Worm (Caenorhabditis elegans) whole organism, L4 larva: ENCODE data around the gene chd-3.

Experiments
- F49E8.2 ChIP-seq: sonication (generic microtip); optimal IDR thresholded peaks from 2 replicates; lab custom pipeline; 2016; ENCODE audit warnings: missing compliant biosample characterization, mild to moderate bottlenecking, missing genetic modification characterization, borderline replicate concordance
- Y48G9A.11 ChIP-seq: fragments of 200-800 bp; sonication (Bioruptor generic); IDR thresholded peaks from 2 replicates; pipeline ENCODE4 v1.3.6; 2022; ENCODE audit warnings: missing genetic modification reagents, missing genetic modification characterization, missing compliant biosample characterization
- ZK337.2 ChIP-seq: fragments of 200-800 bp; sonication (Bioruptor generic); IDR thresholded peaks from 2 replicates; pipeline ENCODE4 v1.3.6; 2022; ENCODE audit warnings: missing genetic modification reagents, missing genetic modification characterization, missing compliant biosample characterization
- aha-1 ChIP-seq: fragments of 150-350 bp; peaks from one replicate; lab custom pipeline; 2014; ENCODE audit warnings: missing biosample characterization, missing genetic modification characterization
- ceh-44 ChIP-seq: fragments of 200-800 bp; sonication (Bioruptor generic); IDR thresholded peaks from 2 replicates; pipeline ENCODE4 v1.3.6; 2022; ENCODE audit warnings: missing genetic modification reagents, missing genetic modification characterization, missing compliant biosample characterization
- ctbp-1 ChIP-seq: fragments of 200-800 bp; sonication (Bioruptor generic); IDR thresholded peaks from 2 replicates; pipeline ENCODE4 v1.3.6; 2022; ENCODE audit warnings: missing genetic modification reagents, missing genetic modification characterization, missing compliant biosample characterization
- daf-12 ChIP-seq: fragments of 150-350 bp; optimal IDR thresholded peaks from 2 replicates; lab custom pipeline; 2014; ENCODE audit warnings: missing biosample characterization, missing genetic modification reagents, missing genetic modification characterization
- daf-16 ChIP-seq, 3 experiments: sonication (generic microtip); optimal IDR thresholded peaks; 2 replicates each; lab custom pipeline; 2016 to 2017; ENCODE audit warnings: missing genetic modification characterization in 3 of 3, missing genetic modification reagents in 3 of 3, mild to moderate bottlenecking in 2 of 3, missing compliant biosample characterization in 2 of 3, missing biosample characterization in 1 of 3, moderate library complexity in 1 of 3
- daf-19 ChIP-seq: fragments of 200-800 bp; sonication (Bioruptor generic); conservative IDR thresholded peaks from 2 replicates; pipeline ENCODE4 v1.3.6; 2022; ENCODE audit warnings: missing genetic modification characterization, missing compliant biosample characterization
- daf-8 ChIP-seq: fragments of 200-800 bp; sonication (Bioruptor generic); IDR thresholded peaks from 2 replicates; pipeline ENCODE4 v1.3.6; 2022; ENCODE audit warnings: missing genetic modification characterization, missing compliant biosample characterization
- dmd-6 ChIP-seq: fragments of 200-800 bp; sonication (Bioruptor generic); IDR thresholded peaks from 2 replicates; pipeline ENCODE4 v1.3.6; 2022; ENCODE audit warnings: missing genetic modification reagents, missing genetic modification characterization, missing compliant biosample characterization
- dmd-8 ChIP-seq: fragments of 200-800 bp; sonication (Bioruptor generic); IDR thresholded peaks from 2 replicates; pipeline ENCODE4 v1.3.6; 2022; ENCODE audit warnings: missing genetic modification characterization, missing compliant biosample characterization
- dve-1 ChIP-seq: sonication (generic microtip); optimal IDR thresholded peaks from 2 replicates; lab custom pipeline; 2017; ENCODE audit warnings: antibody characterized with exemption, mild to moderate bottlenecking, missing genetic modification characterization, missing compliant biosample characterization; ENCODE audit not compliant: insufficient read depth
- fkh-10 ChIP-seq: fragments of 150-350 bp; optimal IDR thresholded peaks from 2 replicates; lab custom pipeline; 2014; ENCODE audit warnings: missing biosample characterization, missing genetic modification reagents, missing genetic modification characterization
- fos-1 ChIP-seq: fragments of 150-350 bp; optimal IDR thresholded peaks from 2 replicates; lab custom pipeline; 2014; ENCODE audit warnings: missing biosample characterization, missing genetic modification characterization
- hlh-11 ChIP-seq: fragments of 200-800 bp; sonication (Bioruptor generic); optimal IDR thresholded peaks from 2 replicates; lab custom pipeline; 2018; ENCODE audit warnings: mild to moderate bottlenecking, missing genetic modification characterization, missing compliant biosample characterization
- hmg-1.1 ChIP-seq: fragments of 200-800 bp; sonication (Bioruptor generic); IDR thresholded peaks from 2 replicates; pipeline ENCODE4 v1.3.6; 2022; ENCODE audit warnings: missing genetic modification reagents, missing genetic modification characterization, missing compliant biosample characterization
- lin-1 ChIP-seq: fragments of 200-800 bp; sonication (Bioruptor generic); IDR thresholded peaks from 2 replicates; pipeline ENCODE4 v1.3.6; 2022; ENCODE audit warnings: missing genetic modification reagents, missing genetic modification characterization, missing compliant biosample characterization
- lin-15B ChIP-seq: fragments of 150-350 bp; sonication (generic microtip); optimal IDR thresholded peaks from 3 replicates; lab custom pipeline; 2014; ENCODE audit warnings: missing biosample characterization, missing genetic modification characterization
- lin-38 ChIP-seq: fragments of 200-800 bp; sonication (Bioruptor generic); IDR thresholded peaks from 2 replicates; pipeline ENCODE4 v1.3.6; 2022; ENCODE audit warnings: missing genetic modification reagents, missing genetic modification characterization, missing compliant biosample characterization
- lir-3 ChIP-seq: sonication (generic microtip); optimal IDR thresholded peaks from 2 replicates; lab custom pipeline; 2016; ENCODE audit warnings: mild to moderate bottlenecking, missing genetic modification characterization, missing compliant biosample characterization
- mep-1 ChIP-seq: fragments of 150-350 bp; sonication (generic microtip); optimal IDR thresholded peaks from 3 replicates; lab custom pipeline; 2014; ENCODE audit warnings: missing biosample characterization, missing genetic modification characterization
- mxl-2 ChIP-seq: fragments of 200-800 bp; sonication (Bioruptor generic); conservative IDR thresholded peaks from 2 replicates; pipeline ENCODE4 v1.3.6; 2022; ENCODE audit warnings: missing genetic modification reagents, missing genetic modification characterization, missing compliant biosample characterization
- nhr-28 ChIP-seq: fragments of 150-350 bp; optimal IDR thresholded peaks from 2 replicates; lab custom pipeline; 2014; ENCODE audit warnings: missing biosample characterization, missing genetic modification characterization
- nhr-6 ChIP-seq: fragments of 150-350 bp; optimal IDR thresholded peaks from 2 replicates; lab custom pipeline; 2014; ENCODE audit warnings: missing biosample characterization, missing genetic modification characterization
- rbr-2 ChIP-seq: sonication (generic microtip); optimal IDR thresholded peaks from 2 replicates; lab custom pipeline; 2016; ENCODE audit warnings: missing genotype, missing genetic modification characterization, missing compliant biosample characterization
- set-16 ChIP-seq: fragments of 200-800 bp; sonication (Bioruptor generic); IDR thresholded peaks from 2 replicates; pipeline ENCODE4 v1.3.6; 2022; ENCODE audit warnings: missing genetic modification reagents, missing genetic modification characterization, missing compliant biosample characterization
- snpc-1.2 ChIP-seq: fragments of 200-800 bp; sonication (Bioruptor generic); IDR thresholded peaks from 2 replicates; pipeline ENCODE4 v1.3.6; 2022; ENCODE audit warnings: missing genetic modification reagents, missing genetic modification characterization, missing compliant biosample characterization
- snpc-4 ChIP-seq: fragments of 150-350 bp; optimal IDR thresholded peaks from 2 replicates; lab custom pipeline; 2014; ENCODE audit warnings: missing biosample characterization, missing genetic modification characterization
- tra-1 ChIP-seq: fragments of 200-800 bp; sonication (Bioruptor generic); IDR thresholded peaks from 2 replicates; pipeline ENCODE4 v1.3.6; 2022; ENCODE audit warnings: missing genetic modification reagents, missing genetic modification characterization, missing compliant biosample characterization
- unc-130 ChIP-seq: sonication (generic microtip); optimal IDR thresholded peaks from 2 replicates; lab custom pipeline; 2016; ENCODE audit warnings: missing genetic modification reagents, missing genetic modification characterization, missing compliant biosample characterization
- unc-39 ChIP-seq: sonication (generic microtip); optimal IDR thresholded peaks from 2 replicates; lab custom pipeline; 2017; ENCODE audit warnings: missing biosample characterization, missing genetic modification characterization
- unc-62 ChIP-seq, 3 experiments: fragments of 150-350 bp in 1 of 3; sonication (generic microtip); optimal IDR thresholded peaks in 2 of 3; peaks in 1 of 3; 1 replicate in 1 of 3; 2 replicates in 2 of 3; lab custom pipeline; 2014 to 2017; ENCODE audit warnings: missing biosample characterization in 3 of 3, missing genetic modification characterization in 3 of 3, missing genetic modification reagents in 3 of 3, missing genotype in 1 of 3
- zag-1 ChIP-seq: fragments of 150-350 bp; optimal IDR thresholded peaks from 2 replicates; lab custom pipeline; 2014; ENCODE audit warnings: missing biosample characterization, missing genetic modification characterization

The chd-3 gene

ce11 chrX:12843530-12843929 is 8.9 kb downstream of the chd-3 start (continued):
- TF ChIP-seq hmg-1.1 (GFP tag; lab: Robert Waterston, UW), result peak; percentile 82
- peak; percentile 28; the same call in 1 of the 2 replicates for TF ChIP-seq ceh-44 (GFP tag; lab: Robert Waterston, UW)
- TF ChIP-seq zag-1, result no peak
- 0 out of 2 replicates have a peak, but pooled peaks have one; percentile 49 for TF ChIP-seq dmd-8 (GFP tag; lab: Robert Waterston, UW)
- no peak for TF ChIP-seq F49E8.2 (tag; lab: Kevin White, UChicago)
- no peak for TF ChIP-seq unc-130 (GFP tag; lab: Kevin White, UChicago)
- peak; percentile 48 for TF ChIP-seq dve-1 (tag; lab: Kevin White, UChicago)
- peak; percentile 52; the same call in 1 of the 2 replicates for TF ChIP-seq Y48G9A.11
- TF ChIP-seq tra-1, result peak; percentile 72
- TF ChIP-seq daf-19 (GFP tag; lab: Robert Waterston, UW), result peak; percentile 78; the same call in 1 of the 2 replicates
- peak; percentile 89 for TF ChIP-seq snpc-1.2 (GFP tag; lab: Robert Waterston, UW)
- TF ChIP-seq daf-16 (GFP tag; optimal IDR thresholded peaks at IDR 0.05; lab: Kevin White, UChicago), result no peak
- peak; percentile 44 for TF ChIP-seq daf-16 (tag; optimal IDR thresholded peaks at IDR 0.05; lab: Kevin White, UChicago)
- peak; percentile 77 for TF ChIP-seq ctbp-1 (GFP tag; lab: Robert Waterston, UW)
- TF ChIP-seq dmd-6, result peak; percentile 74

ce11 chrX:12843011-12843410 is 9.4 kb downstream of the chd-3 start, which contains the start of gene C52G5.2:
Gene C52G5.2, plus strand, starts transcription at chrX:12843311.
- no peak for TF ChIP-seq fos-1 (tag; lab: Kevin White, UChicago)
- no peak for TF ChIP-seq mxl-2 (GFP tag; lab: Robert Waterston, UW)
- TF ChIP-seq set-16, result 0 out of 2 replicates have a peak, but pooled peaks have one; percentile 7
- TF ChIP-seq rbr-2, result no peak

ce11 chrX:12834848-12835247 is 17.6 kb downstream of the chd-3 start:
- TF ChIP-seq Y48G9A.11, result no peak
- peak; percentile 37 for TF ChIP-seq hlh-11 (tag; lab: Kevin White, UChicago)
- TF ChIP-seq nhr-28, result peak; percentile 53
- TF ChIP-seq, all 104 proteins: peak for 2

- TF ChIP-seq lin-1 (GFP tag; lab: Robert Waterston, UW) (no peak), lir-3 (tag; lab: Kevin White, UChicago) (no peak), unc-62 (GFP tag; optimal IDR thresholded peaks at IDR 0.05 in 1 of 2; lab: Kevin White, UChicago) (peak in 1 of 2 experiments; percentile 97), unc-62 (tag; optimal IDR thresholded peaks at IDR 0.05; lab: Kevin White, UChicago) (no peak)
Observed at ce11 chrX:12829055-12829454, 23.3 kb downstream of the chd-3 start.

ce11 chrX:12827741-12828408 is 24.5 kb downstream of the chd-3 start:
- TF ChIP-seq daf-16 (GFP tag; optimal IDR thresholded peaks at IDR 0.05; lab: Kevin White, UChicago), result no peak
- TF ChIP-seq daf-16 (tag; optimal IDR thresholded peaks at IDR 0.05; lab: Kevin White, UChicago), result no peak
- no peak for TF ChIP-seq lin-15B (tag; lab: Kevin White, UChicago)
- TF ChIP-seq F49E8.2 (tag; lab: Kevin White, UChicago), result no peak
- no peak for TF ChIP-seq lin-38
- no peak for TF ChIP-seq unc-39 (tag; lab: Kevin White, UChicago)
- TF ChIP-seq fkh-10 (GFP tag; lab: Kevin White, UChicago), result no peak
- peak in 1 of 2 experiments; percentile 97 for TF ChIP-seq unc-62 (GFP tag; optimal IDR thresholded peaks at IDR 0.05 in 1 of 2; lab: Kevin White, UChicago)
- no peak for TF ChIP-seq unc-62 (tag; optimal IDR thresholded peaks at IDR 0.05; lab: Kevin White, UChicago)
- TF ChIP-seq mep-1 (tag; lab: Kevin White, UChicago), result no peak
- peak; percentile 52 for TF ChIP-seq aha-1 (tag; lab: Kevin White, UChicago)
- no peak for TF ChIP-seq daf-8
- no peak for TF ChIP-seq daf-12 (tag; lab: Kevin White, UChicago)
- TF ChIP-seq ZK337.2 (GFP tag; lab: Robert Waterston, UW), result no peak
- no peak for TF ChIP-seq nhr-6 (tag; lab: Kevin White, UChicago)
- TF ChIP-seq snpc-4 (tag; lab: Kevin White, UChicago), result no peak
